Worm (Caenorhabditis elegans): ENCODE results near the gene F38A1.15.

Gene F38A1.15

DNA sequence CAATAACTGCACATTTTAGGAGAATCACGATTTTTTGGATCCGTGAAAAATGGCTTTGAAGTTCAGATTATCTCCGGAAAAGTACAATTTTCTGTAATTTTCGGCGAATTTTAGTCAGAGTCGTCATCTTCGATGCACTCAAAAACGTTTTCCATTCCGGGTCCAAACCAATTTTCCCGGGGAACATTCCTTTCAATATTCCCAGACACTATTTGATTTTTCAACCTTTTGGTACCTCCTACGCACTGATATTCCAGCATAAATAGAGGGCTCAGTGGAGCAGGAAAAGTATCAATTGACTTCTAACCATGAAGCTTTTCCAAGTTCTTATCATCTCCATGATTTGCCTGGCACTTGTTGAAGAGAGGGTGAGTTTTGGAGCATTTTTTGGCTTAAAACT is 11.6 kb downstream of the F38A1.15 start, which contains the start of gene W09G12.6:
TSS of gene W09G12.6 (plus strand) at position 301 of the 400 bp plus-strand sequence.
- TF ChIP-seq ceh-9 (tag; optimal IDR thresholded peaks at IDR 0.05) (no peak), ceh-31 (tag; optimal IDR thresholded peaks at IDR 0.05) (no peak), Y22D7AL.16 (tag; optimal IDR thresholded peaks at IDR 0.05) (no peak), ceh-6 (GFP tag; optimal IDR thresholded peaks at IDR 0.05) (no peak), ceh-18 (tag; optimal IDR thresholded peaks at IDR 0.05) (no peak), unc-3 (GFP tag; conservative IDR thresholded peaks at IDR 0.05) (no peak), unc-3 (tag; optimal IDR thresholded peaks at IDR 0.05) (no peak), eyg-1 (tag; optimal IDR thresholded peaks at IDR 0.05) (no peak), ceh-2 (tag; optimal IDR thresholded peaks at IDR 0.05) (no peak), F13H6.1 (tag; optimal IDR thresholded peaks at IDR 0.05) (no peak), sox-4 (tag; optimal IDR thresholded peaks at IDR 0.05) (no peak), pha-2 (tag; optimal IDR thresholded peaks at IDR 0.05) (no peak), lim-6 (tag; optimal IDR thresholded peaks at IDR 0.05) (no peak), ahr-1 (tag; optimal IDR thresholded peaks at IDR 0.05) (no peak), ceh-22 (tag; optimal IDR thresholded peaks at IDR 0.05) (no peak), K02D7.2 (tag; optimal IDR thresholded peaks at IDR 0.05) (no peak), ceh-45 (GFP tag; IDR thresholded peaks at IDR 0.05) (no peak), sox-2 (GFP tag; IDR thresholded peaks at IDR 0.05) (no peak), ceh-24 (tag; optimal IDR thresholded peaks at IDR 0.05) (no peak), pqm-1 (tag; optimal IDR thresholded peaks at IDR 0.05) (no peak)

DNA sequence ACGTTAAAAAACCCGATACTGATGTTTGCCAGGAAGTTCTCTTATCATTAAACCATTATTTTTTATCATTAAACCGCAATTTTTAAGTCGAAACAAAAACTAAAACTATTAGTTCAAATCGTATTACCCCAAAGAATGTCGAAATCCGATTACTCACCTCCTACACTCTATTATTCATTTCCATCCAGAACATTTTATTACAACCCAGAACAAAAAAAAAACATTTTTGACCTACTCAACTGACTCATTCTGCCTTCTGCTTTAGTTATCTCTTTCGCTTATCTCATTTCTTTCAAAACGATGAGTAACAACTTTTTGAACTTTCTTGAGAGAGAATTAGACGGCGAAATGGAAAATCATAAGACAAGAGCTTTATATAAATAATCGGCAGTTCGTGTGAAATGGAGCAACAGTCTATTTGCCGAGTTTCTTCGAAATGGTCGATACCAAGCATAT is 14.5 kb downstream of the F38A1.15 start, which contains the start of gene W09G12.7:
TSS of gene W09G12.7 (plus strand) at position 406 of the 456 bp plus-strand sequence.
- no peak for TF ChIP-seq ztf-16 (tag; optimal IDR thresholded peaks at IDR 0.05)
- no peak for TF ChIP-seq ama-1 (optimal IDR thresholded peaks at IDR 0.05)
- TF ChIP-seq pqm-1 (tag; optimal IDR thresholded peaks at IDR 0.05) = no peak

DNA sequence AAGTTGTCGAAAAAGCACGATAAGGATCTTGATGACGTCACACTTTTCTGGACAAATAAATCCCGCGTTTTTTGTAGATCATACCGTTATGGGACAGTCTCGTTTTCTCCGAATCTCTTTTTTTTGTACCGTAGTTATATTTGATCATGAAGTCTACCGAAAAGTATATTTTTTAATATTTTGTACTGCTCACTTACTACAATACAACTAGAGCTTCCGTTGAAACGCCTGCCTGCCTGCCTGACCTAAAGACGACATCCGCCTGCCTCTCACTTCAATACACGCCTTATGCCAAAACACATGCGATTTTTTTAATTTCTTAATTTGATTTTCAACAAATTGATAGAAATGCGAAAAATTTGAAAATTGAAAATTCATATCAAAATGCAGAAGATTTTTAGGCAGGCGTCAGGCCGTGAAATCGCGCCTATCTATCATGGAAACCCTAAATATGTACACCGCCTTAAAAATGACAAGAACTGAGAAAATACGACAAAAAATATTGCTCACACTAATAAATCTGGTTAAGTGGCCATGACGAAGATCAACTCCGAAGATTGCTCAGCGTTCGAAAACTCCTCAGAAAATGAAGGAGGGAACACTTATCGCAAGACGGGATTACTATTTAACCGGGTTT is 17.5 kb downstream of the F38A1.15 start, which contains the start of gene W09G12.8:
TSS of gene W09G12.8 (plus strand) at position 587 of the 637 bp plus-strand sequence.
- TF ChIP-seq elt-2 (tag; optimal IDR thresholded peaks at IDR 0.05) (no peak), eyg-1 (tag; optimal IDR thresholded peaks at IDR 0.05) (no peak), ceh-6 (GFP tag; optimal IDR thresholded peaks at IDR 0.05) (no peak), ahr-1 (tag; optimal IDR thresholded peaks at IDR 0.05) (no peak), dve-1 (tag; optimal IDR thresholded peaks at IDR 0.05) (no peak), K09A11.1 (tag; optimal IDR thresholded peaks at IDR 0.05; ENCODE audit: insufficient read depth) (no peak), rnt-1 (tag; optimal IDR thresholded peaks at IDR 0.05) (no peak), che-1 (tag; optimal IDR thresholded peaks at IDR 0.05) (no peak), pat-9 (tag; optimal IDR thresholded peaks at IDR 0.05) (no peak), pha-4 (tag; optimal IDR thresholded peaks at IDR 0.05) (no peak), syd-9 (tag; optimal IDR thresholded peaks at IDR 0.05) (no peak), ref-2 (tag; optimal IDR thresholded peaks at IDR 0.05) (no peak), unc-42 (tag; optimal IDR thresholded peaks at IDR 0.05) (no peak), nhr-232 (tag; optimal IDR thresholded peaks at IDR 0.05) (no peak), ceh-18 (tag; optimal IDR thresholded peaks at IDR 0.05) (no peak)

DNA sequence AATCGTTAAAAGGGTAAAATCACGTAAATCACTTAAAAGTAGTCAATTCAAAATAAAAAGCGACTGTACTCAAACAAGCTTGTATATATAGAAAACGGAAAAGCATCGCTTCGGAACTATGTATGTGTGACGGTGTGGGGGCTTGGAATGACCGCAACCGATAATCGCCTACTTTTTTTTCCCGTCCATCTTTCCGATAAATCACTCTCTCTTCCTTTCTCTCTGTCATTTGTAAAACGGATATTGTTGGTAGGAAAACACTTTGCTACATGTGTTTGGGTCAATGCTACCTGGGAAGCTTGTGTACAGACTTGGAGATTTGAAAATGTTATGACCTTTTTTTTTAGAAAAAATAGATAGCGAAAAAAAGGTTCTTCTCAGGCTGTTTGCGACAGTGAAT is 18.4 kb downstream of the F38A1.15 start:
- no peak for TF ChIP-seq mec-3 (tag; optimal IDR thresholded peaks at IDR 0.05; ENCODE audit: borderline replicate concordance)
- no peak for TF ChIP-seq pax-1 (tag; optimal IDR thresholded peaks at IDR 0.05)
- TF ChIP-seq K02D7.2 (tag; optimal IDR thresholded peaks at IDR 0.05) = no peak
- TF ChIP-seq hlh-13 (GFP tag; optimal IDR thresholded peaks at IDR 0.05) = no peak
- TF ChIP-seq ceh-9 (tag; optimal IDR thresholded peaks at IDR 0.05) = no peak
- TF ChIP-seq T23F11.4 (GFP tag; optimal IDR thresholded peaks at IDR 0.05) = no peak
- TF ChIP-seq nhr-232 (tag; optimal IDR thresholded peaks at IDR 0.05) = no peak
- TF ChIP-seq pha-2 (tag; optimal IDR thresholded peaks at IDR 0.05) = no peak
- TF ChIP-seq nfya-1 (tag; optimal IDR thresholded peaks at IDR 0.05) = no peak
